Fruit fly (Drosophila melanogaster) whole organism, embryonic: Measurements from ENCODE around the gene Mcm5.

Experiments used
- ATbp ChIP-seq: fragments of 200-800 bp; sonication (Bioruptor generic); optimal IDR thresholded peaks from 2 replicates; lab custom pipeline; 2017; ENCODE audit warnings: missing biosample characterization, mild to moderate bottlenecking, missing genetic modification characterization, missing genetic modification reagents
- CG12744 ChIP-seq: fragments of 200-800 bp; sonication (Bioruptor generic); optimal IDR thresholded peaks from 2 replicates; lab custom pipeline; 2016; ENCODE audit warnings: missing biosample characterization, missing genetic modification characterization
- CG12942 ChIP-seq: fragments of 200-800 bp; sonication (Bioruptor generic); optimal IDR thresholded peaks from 3 replicates; lab custom pipeline; 2016; ENCODE audit warnings: missing biosample characterization, missing genetic modification characterization
- CG13287 ChIP-seq: fragments of 200-800 bp; sonication (Bioruptor generic); IDR thresholded peaks from 2 replicates; pipeline ENCODE4 v1.3.6; 2022; ENCODE audit warnings: missing biosample characterization, missing genetic modification characterization; ENCODE audit not compliant: partially characterized antibody
- CG1602 ChIP-seq: fragments of 200-800 bp; sonication (Bioruptor generic); optimal IDR thresholded peaks from 3 replicates; lab custom pipeline; 2016; ENCODE audit warnings: missing biosample characterization, missing genetic modification characterization
- CG1603 ChIP-seq: fragments of 200-800 bp; sonication (Bioruptor generic); optimal IDR thresholded peaks from 2 replicates; lab custom pipeline; 2019; ENCODE audit warnings: missing biosample characterization, mild to moderate bottlenecking, missing genetic modification characterization, moderate library complexity
- CG16813 ChIP-seq: fragments of 200-800 bp; sonication (Bioruptor generic); IDR thresholded peaks from 3 replicates; pipeline ENCODE4 v1.3.6; 2022; ENCODE audit warnings: missing biosample characterization, missing genetic modification characterization; ENCODE audit not compliant: partially characterized antibody
- CG2712 ChIP-seq: fragments of 200-800 bp; optimal IDR thresholded peaks from 3 replicates; lab custom pipeline; 2019; ENCODE audit warnings: missing biosample characterization, mild to moderate bottlenecking, missing genetic modification characterization, moderate library complexity
- CG30431 ChIP-seq: fragments of 200-800 bp; sonication (Bioruptor generic); optimal IDR thresholded peaks from 2 replicates; lab custom pipeline; 2017; ENCODE audit warnings: missing biosample characterization, missing genetic modification characterization
- CG34224 ChIP-seq: fragments of 200-800 bp; sonication (Bioruptor generic); IDR thresholded peaks from 3 replicates; pipeline ENCODE4 v1.3.6; 2022; ENCODE audit warnings: missing biosample characterization, missing genetic modification characterization; ENCODE audit not compliant: partially characterized antibody
- CG3847 ChIP-seq: fragments of 200-800 bp; sonication (Bioruptor generic); IDR thresholded peaks from 2 replicates; pipeline ENCODE4 v1.3.6; 2022; ENCODE audit warnings: missing biosample characterization, missing genetic modification characterization
- CG4360 ChIP-seq: fragments of 200-800 bp; sonication (Bioruptor generic); IDR thresholded peaks from 2 replicates; pipeline ENCODE4 v1.3.6; 2022; ENCODE audit warnings: missing biosample characterization, missing genetic modification characterization
- CG5245 ChIP-seq: fragments of 200-800 bp; sonication (Bioruptor generic); optimal IDR thresholded peaks from 3 replicates; lab custom pipeline; 2016; ENCODE audit warnings: missing biosample characterization, missing genetic modification characterization
- CG9215 ChIP-seq: fragments of 200-800 bp; sonication (Bioruptor generic); IDR thresholded peaks from 2 replicates; pipeline ENCODE4 v1.3.6; 2022; ENCODE audit warnings: missing biosample characterization, missing genetic modification characterization
- D19A ChIP-seq: fragments of 200-800 bp; optimal IDR thresholded peaks from 3 replicates; lab custom pipeline; 2019; ENCODE audit warnings: missing biosample characterization, mild to moderate bottlenecking, missing genetic modification characterization, moderate library complexity
- Dip3 ChIP-seq: fragments of 200-800 bp; sonication (Bioruptor generic); optimal IDR thresholded peaks from 3 replicates; lab custom pipeline; 2016; ENCODE audit warnings: missing biosample characterization, missing genetic modification characterization
- Fer1 ChIP-seq: fragments of 200-800 bp; sonication (Bioruptor generic); optimal IDR thresholded peaks from 2 replicates; lab custom pipeline; 2017; ENCODE audit warnings: missing biosample characterization, mild to moderate bottlenecking, missing genetic modification characterization
- Fer3 ChIP-seq: fragments of 200-800 bp; sonication (Bioruptor generic); optimal IDR thresholded peaks from 2 replicates; lab custom pipeline; 2018; ENCODE audit warnings: missing biosample characterization, mild to moderate bottlenecking, missing genetic modification characterization, moderate library complexity
- HLH4C ChIP-seq: fragments of 200-800 bp; sonication (Bioruptor generic); IDR thresholded peaks from 3 replicates; pipeline ENCODE4 v1.3.6; 2022; ENCODE audit warnings: missing biosample characterization, missing genetic modification characterization; ENCODE audit not compliant: partially characterized antibody
- Hey ChIP-seq: fragments of 200-800 bp; sonication (Bioruptor generic); optimal IDR thresholded peaks from 3 replicates; lab custom pipeline; 2018; ENCODE audit warnings: missing biosample characterization, mild to moderate bottlenecking, missing genetic modification characterization
- Lhr ChIP-seq: fragments of 200-800 bp; sonication (Bioruptor generic); optimal IDR thresholded peaks from 3 replicates; lab custom pipeline; 2017; ENCODE audit warnings: mild to moderate bottlenecking, missing biosample characterization, missing genetic modification reagents, missing genetic modification characterization
- Mad ChIP-seq: fragments of 200-800 bp; sonication (Bioruptor generic); optimal IDR thresholded peaks from 2 replicates; lab custom pipeline; 2016; ENCODE audit warnings: missing biosample characterization, missing genetic modification characterization
- Myb ChIP-seq: fragments of 200-800 bp; sonication (Bioruptor generic); optimal IDR thresholded peaks from 2 replicates; lab custom pipeline; 2016; ENCODE audit warnings: missing biosample characterization, missing genetic modification characterization
- NK7.1 ChIP-seq: fragments of 200-800 bp; sonication (Bioruptor generic); optimal IDR thresholded peaks from 3 replicates; lab custom pipeline; 2016; ENCODE audit warnings: missing biosample characterization, missing genetic modification characterization
- Oli ChIP-seq: fragments of 200-800 bp; sonication (Bioruptor generic); optimal IDR thresholded peaks from 2 replicates; lab custom pipeline; 2018; ENCODE audit warnings: missing biosample characterization, mild to moderate bottlenecking, missing genetic modification characterization, moderate library complexity
- PHDP ChIP-seq: fragments of 200-800 bp; sonication (Bioruptor generic); optimal IDR thresholded peaks from 3 replicates; lab custom pipeline; 2018; ENCODE audit warnings: missing biosample characterization, mild to moderate bottlenecking, missing genetic modification characterization, moderate library complexity
- Poxn ChIP-seq: fragments of 200-800 bp; sonication (Bioruptor generic); IDR thresholded peaks from 2 replicates; pipeline ENCODE4 v1.3.6; 2022; ENCODE audit warnings: missing biosample characterization, missing genetic modification characterization
- Stat92E ChIP-seq, 3 experiments: fragments of >200 bp in 2 of 3; fragments of 200-800 bp in 1 of 3; sonication (Bioruptor generic) in 1 of 3; optimal IDR thresholded peaks; 2 replicates each; lab custom pipeline; 2017 to 2019; ENCODE audit warnings: missing biosample characterization in 3 of 3, missing genetic modification characterization in 3 of 3, mild to moderate bottlenecking in 1 of 3, moderate library complexity in 1 of 3
- Xrp1 ChIP-seq: fragments of 200-800 bp; sonication (Bioruptor generic); IDR thresholded peaks from 2 replicates; pipeline ENCODE4 v1.3.6; 2022; ENCODE audit warnings: missing biosample characterization, missing genetic modification characterization
- aop ChIP-seq: fragments of 200-800 bp; sonication (Bioruptor generic); IDR thresholded peaks from 2 replicates; pipeline ENCODE4 v1.3.6; 2022; ENCODE audit warnings: missing biosample characterization, missing genetic modification characterization
- chn ChIP-seq: fragments of 200-800 bp; sonication (Bioruptor generic); optimal IDR thresholded peaks from 2 replicates; lab custom pipeline; 2016; ENCODE audit warnings: missing biosample characterization, missing genetic modification characterization
- dpn ChIP-seq, 2 experiments: fragments of 200-800 bp; sonication (Bioruptor generic); optimal IDR thresholded peaks; 3 replicates each; lab custom pipeline; 2016; ENCODE audit warnings: missing biosample characterization in 2 of 2, missing genetic modification characterization in 2 of 2
- gce ChIP-seq: fragments of 200-800 bp; sonication (Bioruptor generic); IDR thresholded peaks from 3 replicates; pipeline ENCODE4 v1.3.6; 2022; ENCODE audit warnings: missing biosample characterization, missing genetic modification characterization
- grau ChIP-seq: fragments of 200-800 bp; optimal IDR thresholded peaks from 3 replicates; lab custom pipeline; 2019; ENCODE audit warnings: missing biosample characterization, mild to moderate bottlenecking, missing genetic modification characterization, moderate library complexity
- grn ChIP-seq: fragments of 200-800 bp; sonication (Bioruptor generic); optimal IDR thresholded peaks from 3 replicates; lab custom pipeline; 2017; ENCODE audit warnings: missing biosample characterization, missing genetic modification characterization
- insv ChIP-seq, 2 experiments: fragments of 200-800 bp; sonication (Bioruptor generic); optimal IDR thresholded peaks; 3 replicates each; lab custom pipeline; 2016 to 2018; ENCODE audit warnings: missing biosample characterization in 2 of 2, missing genetic modification characterization in 2 of 2
- kah ChIP-seq: fragments of 200-800 bp; sonication (Bioruptor generic); optimal IDR thresholded peaks from 2 replicates; lab custom pipeline; 2018; ENCODE audit warnings: missing biosample characterization, mild to moderate bottlenecking, missing genetic modification characterization
- kni ChIP-seq: fragments of 200-800 bp; sonication (Bioruptor generic); optimal IDR thresholded peaks from 3 replicates; lab custom pipeline; 2017; ENCODE audit warnings: mild to moderate bottlenecking, missing biosample characterization, missing genetic modification reagents, missing genetic modification characterization
- knrl ChIP-seq: fragments of 200-800 bp; sonication (Bioruptor generic); IDR thresholded peaks from 3 replicates; pipeline ENCODE4 v1.3.6; 2022; ENCODE audit warnings: missing biosample characterization, missing genetic modification characterization; ENCODE audit not compliant: partially characterized antibody
- lola ChIP-seq, 3 experiments: fragments of >200 bp in 2 of 3; fragments of 200-800 bp in 1 of 3; sonication (Bioruptor generic) in 1 of 3; optimal IDR thresholded peaks; 2 replicates each; lab custom pipeline; 2017 to 2019; ENCODE audit warnings: missing biosample characterization in 3 of 3, missing genetic modification characterization in 3 of 3, mild to moderate bottlenecking in 1 of 3, moderate library complexity in 1 of 3
- oc ChIP-seq: fragments of 200-800 bp; sonication (Bioruptor generic); optimal IDR thresholded peaks from 2 replicates; lab custom pipeline; 2018; ENCODE audit warnings: missing biosample characterization, mild to moderate bottlenecking, missing genetic modification characterization, moderate library complexity
- pum ChIP-seq: fragments of 200-800 bp; sonication (Bioruptor generic); optimal IDR thresholded peaks from 2 replicates; lab custom pipeline; 2016; ENCODE audit warnings: missing biosample characterization, missing genetic modification characterization
- row ChIP-seq: fragments of 200-800 bp; sonication (Bioruptor generic); IDR thresholded peaks from 3 replicates; pipeline ENCODE4 v1.3.6; 2022; ENCODE audit warnings: missing biosample characterization, missing genetic modification characterization
- sens ChIP-seq: fragments of 200-800 bp; sonication (Bioruptor generic); peaks from one replicate; lab custom pipeline; 2016; ENCODE audit warnings: missing biosample characterization, missing genetic modification characterization
- ssp ChIP-seq: fragments of 200-800 bp; sonication (Bioruptor generic); IDR thresholded peaks from 2 replicates; pipeline ENCODE4 v1.3.6; 2022; ENCODE audit warnings: missing biosample characterization, missing genetic modification characterization
- stc ChIP-seq: fragments of 200-800 bp; sonication (Bioruptor generic); IDR thresholded peaks from 2 replicates; pipeline ENCODE4 v1.3.6; 2022; ENCODE audit warnings: missing biosample characterization, missing genetic modification characterization
- sug ChIP-seq: fragments of 200-800 bp; optimal IDR thresholded peaks from 2 replicates; lab custom pipeline; 2019; ENCODE audit warnings: missing biosample characterization, mild to moderate bottlenecking, missing genetic modification characterization, moderate library complexity
- tap ChIP-seq: fragments of 200-800 bp; optimal IDR thresholded peaks from 3 replicates; lab custom pipeline; 2019; ENCODE audit warnings: missing biosample characterization, mild to moderate bottlenecking, missing genetic modification characterization, moderate library complexity
- toy ChIP-seq: fragments of 200-800 bp; sonication (Bioruptor generic); IDR thresholded peaks from 2 replicates; pipeline ENCODE4 v1.3.6; 2022; ENCODE audit warnings: missing biosample characterization, missing genetic modification characterization
- twi ChIP-seq: fragments of 200-800 bp; optimal IDR thresholded peaks from 2 replicates; lab custom pipeline; 2019; ENCODE audit warnings: missing biosample characterization, mild to moderate bottlenecking, missing genetic modification characterization, moderate library complexity

The Mcm5 gene

DNA sequence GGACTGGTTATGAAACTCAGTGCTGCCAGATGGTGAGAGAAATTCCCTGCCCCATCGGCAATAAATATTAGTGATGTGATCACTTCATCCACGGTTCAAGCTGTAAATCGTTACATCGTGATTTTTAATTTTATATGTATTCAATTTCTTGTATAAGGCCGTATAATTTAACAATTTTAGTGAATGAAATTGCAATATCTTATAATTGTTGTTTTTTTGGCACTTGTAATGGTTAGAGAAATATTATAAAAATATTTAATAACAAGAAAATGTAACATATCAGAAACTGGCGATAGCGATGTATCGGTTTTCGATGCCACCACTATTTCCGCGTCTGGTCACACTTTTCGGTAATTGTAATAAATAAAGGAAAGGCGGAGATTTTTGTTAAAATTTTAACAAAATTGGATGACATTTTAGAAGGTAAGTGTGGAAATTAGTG, 4.2 kb upstream of the Mcm5 start, which contains the start of the genes mRpL37 and Rbp1 (continued):
- peak; percentile 90 for TF ChIP-seq HLH4C (GFP tag; lab: Robert Waterston, UW)
- no peak for TF ChIP-seq CG12744
- TF ChIP-seq CG3847 (GFP tag; lab: Robert Waterston, UW) = peak; percentile 85
- TF ChIP-seq Fer3 = peak; percentile 67
- no peak for TF ChIP-seq ATbp (GFP tag; lab: Kevin White, UChicago)
- peak; percentile 88 for TF ChIP-seq CG9215 (GFP tag; lab: Robert Waterston, UW)
- peak in 1 of 3 experiments; percentile 30 for TF ChIP-seq Stat92E (GFP tag; optimal IDR thresholded peaks at IDR 0.05; lab: Kevin White, UChicago)
- no peak for TF ChIP-seq NK7.1
- peak in 1 of 3 experiments; percentile 86 for TF ChIP-seq lola (GFP tag; optimal IDR thresholded peaks at IDR 0.05; lab: Kevin White, UChicago)
- peak; percentile 88 for TF ChIP-seq sug (tag; lab: Kevin White, UChicago)
- peak; percentile 89 for TF ChIP-seq CG2712
- no peak for TF ChIP-seq toy (GFP tag; lab: Robert Waterston, UW)
- TF ChIP-seq knrl (GFP tag; lab: Robert Waterston, UW) = peak; percentile 96
- TF ChIP-seq Fer1 = peak; percentile 55
- no peak for TF ChIP-seq Myb (GFP tag; lab: Kevin White, UChicago)
- peak; percentile 66 for TF ChIP-seq Oli (tag; lab: Kevin White, UChicago)
- peak; percentile 48 to 82 for TF ChIP-seq dpn (GFP tag; optimal IDR thresholded peaks at IDR 0.05; lab: Kevin White, UChicago)
- TF ChIP-seq oc (tag; lab: Kevin White, UChicago) = no peak
- TF ChIP-seq aop (GFP tag; lab: Robert Waterston, UW) = no peak
- no peak for TF ChIP-seq gce (GFP tag; lab: Robert Waterston, UW)
- TF ChIP-seq insv (GFP tag; optimal IDR thresholded peaks at IDR 0.05; lab: Kevin White, UChicago) = peak in 1 of 2 experiments; percentile 42
- no peak for TF ChIP-seq stc (GFP tag; lab: Robert Waterston, UW)
- no peak for TF ChIP-seq tap (tag; lab: Kevin White, UChicago)
- TF ChIP-seq grn = no peak
- peak; percentile 15 for TF ChIP-seq Dip3 (GFP tag; lab: Kevin White, UChicago)
- no peak for TF ChIP-seq Poxn (GFP tag; lab: Robert Waterston, UW)
- peak; percentile 64 for TF ChIP-seq Lhr
- TF ChIP-seq Mad (GFP tag; lab: Kevin White, UChicago) = peak; percentile 54
- TF ChIP-seq CG12942 = peak; percentile 75
- TF ChIP-seq ssp (GFP tag; lab: Robert Waterston, UW) = peak; percentile 80
- TF ChIP-seq pum = peak; percentile 71
- no peak for TF ChIP-seq CG1603
- peak; percentile 92 for TF ChIP-seq sens
- peak; percentile 79 for TF ChIP-seq CG34224 (GFP tag; lab: Robert Waterston, UW)
- TF ChIP-seq chn (GFP tag; lab: Kevin White, UChicago) = peak; percentile 59
- peak; percentile 76 for TF ChIP-seq twi (tag; lab: Kevin White, UChicago)
- TF ChIP-seq CG16813 = peak; percentile 91
- TF ChIP-seq CG13287 (GFP tag; lab: Robert Waterston, UW) = peak; percentile 84
- peak; percentile 97 for TF ChIP-seq row (GFP tag; lab: Robert Waterston, UW)
- TF ChIP-seq kni = no peak
- TF ChIP-seq CG30431 = peak; percentile 40
- no peak for TF ChIP-seq D19A (tag; lab: Kevin White, UChicago)
- peak; percentile 76 for TF ChIP-seq CG1602 (GFP tag; lab: Kevin White, UChicago)
- peak; percentile 45; the same call in 1 of the 2 replicates for TF ChIP-seq Xrp1 (GFP tag; lab: Robert Waterston, UW)
- no peak for TF ChIP-seq CG4360 (GFP tag; lab: Robert Waterston, UW)
- TF ChIP-seq PHDP (tag; lab: Kevin White, UChicago) = peak; percentile 64
- no peak for TF ChIP-seq kah
- peak; percentile 61 for TF ChIP-seq CG5245 (GFP tag; lab: Kevin White, UChicago)
- TF ChIP-seq grau (tag; lab: Kevin White, UChicago) = peak; percentile 84
- TF ChIP-seq Hey (tag; lab: Kevin White, UChicago) = no peak
